Fruit fly (Drosophila melanogaster) whole organism, embryonic: ENCODE results near the gene Vm34Ca.

Experiments used
- Bdp1 ChIP-seq: fragments of 200-800 bp; sonication (Bioruptor generic); optimal IDR thresholded peaks from 3 replicates; lab custom pipeline; 2016; ENCODE audit warnings: missing biosample characterization, missing genetic modification characterization
- Bteb2 ChIP-seq: fragments of 200-800 bp; sonication (Bioruptor generic); optimal IDR thresholded peaks from 2 replicates; lab custom pipeline; 2016; ENCODE audit warnings: missing biosample characterization, missing genetic modification characterization
- CG10267 ChIP-seq: fragments of 200-800 bp; sonication (Bioruptor generic); optimal IDR thresholded peaks from 2 replicates; lab custom pipeline; 2018; ENCODE audit warnings: missing biosample characterization, mild to moderate bottlenecking, missing genetic modification characterization, moderate library complexity
- CG10431 ChIP-seq: fragments of 200-800 bp; sonication (Bioruptor generic); optimal IDR thresholded peaks from 3 replicates; lab custom pipeline; 2018; ENCODE audit warnings: missing biosample characterization, mild to moderate bottlenecking, missing genetic modification characterization
- CG11695 ChIP-seq: fragments of 200-800 bp; sonication (Bioruptor generic); IDR thresholded peaks from 3 replicates; pipeline ENCODE4 v1.3.6; 2022; ENCODE audit warnings: missing biosample characterization, missing genetic modification characterization
- CG12155 ChIP-seq: fragments of 200-800 bp; sonication (Bioruptor generic); optimal IDR thresholded peaks from 3 replicates; lab custom pipeline; 2016; ENCODE audit warnings: missing biosample characterization, missing genetic modification characterization
- CG13624 ChIP-seq: fragments of 200-800 bp; sonication (Bioruptor generic); optimal IDR thresholded peaks from 2 replicates; lab custom pipeline; 2016; ENCODE audit warnings: missing biosample characterization, missing genetic modification characterization
- CG1832 ChIP-seq: fragments of 200-800 bp; sonication (Bioruptor generic); optimal IDR thresholded peaks from 2 replicates; lab custom pipeline; 2017; ENCODE audit warnings: missing biosample characterization, mild to moderate bottlenecking, missing genetic modification characterization, inconsistent platforms
- CG2875 ChIP-seq: fragments of 200-800 bp; sonication (Bioruptor generic); optimal IDR thresholded peaks from 2 replicates; lab custom pipeline; 2017; ENCODE audit warnings: missing biosample characterization, mild to moderate bottlenecking, missing genetic modification characterization, missing genetic modification reagents
- CG30403 ChIP-seq: fragments of 200-800 bp; sonication (Bioruptor generic); optimal IDR thresholded peaks from 3 replicates; lab custom pipeline; 2016; ENCODE audit warnings: missing biosample characterization, missing genetic modification characterization
- CG30431 ChIP-seq: fragments of 200-800 bp; sonication (Bioruptor generic); optimal IDR thresholded peaks from 2 replicates; lab custom pipeline; 2017; ENCODE audit warnings: missing biosample characterization, missing genetic modification characterization
- CG32532 ChIP-seq: fragments of 200-800 bp; sonication (Bioruptor generic); IDR thresholded peaks from 2 replicates; pipeline ENCODE4 v1.3.6; 2022; ENCODE audit warnings: missing biosample characterization, missing genetic modification characterization
- CG33213 ChIP-seq: fragments of 200-800 bp; sonication (Bioruptor generic); optimal IDR thresholded peaks from 3 replicates; lab custom pipeline; 2016; ENCODE audit warnings: missing biosample characterization, missing genetic modification characterization
- CG34376 ChIP-seq: fragments of 200-800 bp; sonication (Bioruptor generic); optimal IDR thresholded peaks from 2 replicates; lab custom pipeline; 2018; ENCODE audit warnings: missing biosample characterization, mild to moderate bottlenecking, missing genetic modification characterization
- CG4424 ChIP-seq: fragments of 200-800 bp; sonication (Bioruptor generic); optimal IDR thresholded peaks from 3 replicates; lab custom pipeline; 2016; ENCODE audit warnings: missing biosample characterization, missing genetic modification characterization
- CG4617 ChIP-seq: fragments of 200-800 bp; sonication (Bioruptor generic); optimal IDR thresholded peaks from 3 replicates; lab custom pipeline; 2016; ENCODE audit warnings: missing biosample characterization, missing genetic modification characterization, borderline replicate concordance
- CG6654 ChIP-seq: fragments of 200-800 bp; sonication (Bioruptor generic); optimal IDR thresholded peaks from 2 replicates; lab custom pipeline; 2017; ENCODE audit warnings: missing biosample characterization, mild to moderate bottlenecking, missing genetic modification characterization
- CG8388 ChIP-seq: fragments of 200-800 bp; sonication (Bioruptor generic); optimal IDR thresholded peaks from 2 replicates; lab custom pipeline; 2019; ENCODE audit warnings: missing biosample characterization, mild to moderate bottlenecking, missing genetic modification characterization, moderate library complexity
- CG8478 ChIP-seq: fragments of >200 bp; optimal IDR thresholded peaks from 2 replicates; lab custom pipeline; 2018
- CoRest ChIP-seq: fragments of 200-800 bp; sonication (Bioruptor generic); optimal IDR thresholded peaks from 3 replicates; lab custom pipeline; 2018; ENCODE audit warnings: missing biosample characterization, mild to moderate bottlenecking, missing genetic modification characterization, moderate library complexity
- HHEX ChIP-seq: fragments of 200-800 bp; sonication (Bioruptor generic); optimal IDR thresholded peaks from 3 replicates; lab custom pipeline; 2017; ENCODE audit warnings: missing biosample characterization, mild to moderate bottlenecking, missing genetic modification characterization, missing genetic modification reagents
- Hey ChIP-seq: fragments of 200-800 bp; sonication (Bioruptor generic); optimal IDR thresholded peaks from 3 replicates; lab custom pipeline; 2018; ENCODE audit warnings: missing biosample characterization, mild to moderate bottlenecking, missing genetic modification characterization
- HmgD ChIP-seq: fragments of 200-800 bp; sonication (Bioruptor generic); optimal IDR thresholded peaks from 3 replicates; lab custom pipeline; 2016; ENCODE audit warnings: missing biosample characterization, missing genetic modification characterization
- Meics ChIP-seq: fragments of 200-800 bp; sonication (Bioruptor generic); optimal IDR thresholded peaks from 2 replicates; lab custom pipeline; 2017; ENCODE audit warnings: missing biosample characterization, mild to moderate bottlenecking, missing genetic modification characterization
- Nf-YC ChIP-seq: fragments of 200-800 bp; optimal IDR thresholded peaks from 3 replicates; lab custom pipeline; 2019; ENCODE audit warnings: missing biosample characterization, mild to moderate bottlenecking, missing genetic modification characterization, moderate library complexity
- Oaz ChIP-seq: fragments of 200-800 bp; sonication (Bioruptor generic); IDR thresholded peaks from 2 replicates; pipeline ENCODE4 v1.3.6; 2022; ENCODE audit warnings: missing biosample characterization, missing genetic modification characterization
- Sox102F ChIP-seq: fragments of 200-800 bp; sonication (Bioruptor generic); optimal IDR thresholded peaks from 2 replicates; lab custom pipeline; 2018; ENCODE audit warnings: missing biosample characterization, mild to moderate bottlenecking, missing genetic modification characterization, moderate library complexity
- YL-1 ChIP-seq: fragments of 200-800 bp; sonication (Bioruptor generic); optimal IDR thresholded peaks from 3 replicates; lab custom pipeline; 2017; ENCODE audit warnings: missing biosample characterization, mild to moderate bottlenecking, missing genetic modification characterization
- abd-A ChIP-seq: fragments of 200-800 bp; sonication (Bioruptor generic); optimal IDR thresholded peaks from 3 replicates; lab custom pipeline; 2019; ENCODE audit warnings: missing biosample characterization, mild to moderate bottlenecking, missing genetic modification characterization, moderate library complexity
- amos ChIP-seq: fragments of 200-800 bp; sonication (Bioruptor generic); IDR thresholded peaks from 2 replicates; pipeline ENCODE4 v1.3.6; 2022; ENCODE audit warnings: missing biosample characterization, missing genetic modification characterization; ENCODE audit not compliant: partially characterized antibody
- az2 ChIP-seq: fragments of 200-800 bp; sonication (Bioruptor generic); optimal IDR thresholded peaks from 3 replicates; lab custom pipeline; 2016; ENCODE audit warnings: missing biosample characterization, missing genetic modification characterization
- bbx ChIP-seq: fragments of 200-800 bp; sonication (Bioruptor generic); IDR thresholded peaks from 2 replicates; pipeline ENCODE4 v1.3.6; 2022; ENCODE audit warnings: missing biosample characterization, missing genetic modification characterization; ENCODE audit not compliant: partially characterized antibody
- br ChIP-seq: fragments of >200 bp; optimal IDR thresholded peaks from 2 replicates; lab custom pipeline; 2017
- btn ChIP-seq: fragments of 200-800 bp; sonication (Bioruptor generic); optimal IDR thresholded peaks from 2 replicates; lab custom pipeline; 2016; ENCODE audit warnings: missing biosample characterization, missing genetic modification characterization
- cas ChIP-seq: fragments of 200-800 bp; sonication (Bioruptor generic); IDR thresholded peaks from 2 replicates; pipeline ENCODE4 v1.3.6; 2022; ENCODE audit warnings: missing biosample characterization, missing genetic modification characterization
- cato ChIP-seq: fragments of 200-800 bp; sonication (Bioruptor generic); optimal IDR thresholded peaks from 2 replicates; lab custom pipeline; 2016; ENCODE audit warnings: missing biosample characterization, missing genetic modification characterization, borderline replicate concordance
- chn ChIP-seq: fragments of 200-800 bp; sonication (Bioruptor generic); optimal IDR thresholded peaks from 2 replicates; lab custom pipeline; 2016; ENCODE audit warnings: missing biosample characterization, missing genetic modification characterization
- crc ChIP-seq: fragments of 200-800 bp; sonication (Bioruptor generic); optimal IDR thresholded peaks from 2 replicates; lab custom pipeline; 2016; ENCODE audit warnings: missing biosample characterization, missing genetic modification characterization
- dimm ChIP-seq: fragments of 200-800 bp; sonication (Bioruptor generic); IDR thresholded peaks from 2 replicates; pipeline ENCODE4 v1.3.6; 2022; ENCODE audit warnings: missing biosample characterization, missing genetic modification characterization
- disco-r ChIP-seq: fragments of 200-800 bp; sonication (Bioruptor generic); optimal IDR thresholded peaks from 2 replicates; lab custom pipeline; 2016; ENCODE audit warnings: missing biosample characterization, missing genetic modification characterization
- dysf ChIP-seq: fragments of 200-800 bp; sonication (Bioruptor generic); IDR thresholded peaks from 3 replicates; pipeline ENCODE4 v1.3.6; 2022; ENCODE audit warnings: missing biosample characterization, missing genetic modification characterization
- eyg ChIP-seq: fragments of 200-800 bp; sonication (Bioruptor generic); optimal IDR thresholded peaks from 3 replicates; lab custom pipeline; 2016; ENCODE audit warnings: missing biosample characterization, missing genetic modification characterization
- gce ChIP-seq: fragments of 200-800 bp; sonication (Bioruptor generic); IDR thresholded peaks from 3 replicates; pipeline ENCODE4 v1.3.6; 2022; ENCODE audit warnings: missing biosample characterization, missing genetic modification characterization
- gsb-n ChIP-seq: fragments of 200-800 bp; sonication (Bioruptor generic); optimal IDR thresholded peaks from 3 replicates; lab custom pipeline; 2018; ENCODE audit warnings: missing biosample characterization, mild to moderate bottlenecking, missing genetic modification characterization
- jumu ChIP-seq: fragments of 200-800 bp; sonication (Bioruptor generic); optimal IDR thresholded peaks from 3 replicates; lab custom pipeline; 2016; ENCODE audit warnings: missing biosample characterization, missing genetic modification characterization
- kni ChIP-seq: fragments of 200-800 bp; sonication (Bioruptor generic); optimal IDR thresholded peaks from 3 replicates; lab custom pipeline; 2017; ENCODE audit warnings: mild to moderate bottlenecking, missing biosample characterization, missing genetic modification reagents, missing genetic modification characterization
- onecut ChIP-seq: fragments of 200-800 bp; sonication (Bioruptor generic); IDR thresholded peaks from 2 replicates; pipeline ENCODE4 v1.3.6; 2022; ENCODE audit warnings: missing biosample characterization, missing genetic modification characterization
- pan ChIP-seq, 4 experiments: fragments of >200 bp in 3 of 4; fragments of 200-800 bp in 1 of 4; sonication (Bioruptor generic) in 1 of 4; optimal IDR thresholded peaks in 3 of 4; IDR thresholded peaks in 1 of 4; 2 replicates each; pipeline versions ENCODE4 v1.3.6 to Lab custom; 2017 to 2022; ENCODE audit warnings: missing biosample characterization in 2 of 4, missing genetic modification characterization in 2 of 4, mixed read lengths in 1 of 4
- sens ChIP-seq: fragments of 200-800 bp; sonication (Bioruptor generic); peaks from one replicate; lab custom pipeline; 2016; ENCODE audit warnings: missing biosample characterization, missing genetic modification characterization
- sr ChIP-seq: fragments of 200-800 bp; sonication (Bioruptor generic); IDR thresholded peaks from 3 replicates; pipeline ENCODE4 v1.3.6; 2022; ENCODE audit warnings: missing biosample characterization, missing genetic modification characterization
- vvl ChIP-seq: fragments of 200-800 bp; sonication (Bioruptor generic); IDR thresholded peaks from 2 replicates; pipeline ENCODE4 v1.3.6; 2022; ENCODE audit warnings: missing biosample characterization, missing genetic modification characterization

The Vm34Ca gene

dm6 chr2L:13366109-13366747 is 45.2 kb downstream of the Vm34Ca start, which contains the start of the genes Nnp-1 and Grx3 (continued):
- TF ChIP-seq jumu (GFP tag; lab: Kevin White, UChicago) (no peak), CG34376 (GFP tag; lab: Kevin White, UChicago) (no peak), Hey (tag; lab: Kevin White, UChicago) (no peak), sr (GFP tag; lab: Robert Waterston, UW) (no peak), bbx (GFP tag; lab: Robert Waterston, UW) (no peak), sens (no peak), Bdp1 (GFP tag; lab: Kevin White, UChicago) (peak; percentile 52), Meics (GFP tag; lab: Kevin White, UChicago) (no peak), onecut (GFP tag; lab: Robert Waterston, UW) (no peak), CG32532 (GFP tag; lab: Robert Waterston, UW) (peak; percentile 56; the same call in 1 of the 2 replicates), az2 (GFP tag; lab: Kevin White, UChicago) (peak; percentile 21), CG13624 (GFP tag; lab: Kevin White, UChicago) (no peak), crc (GFP tag; lab: Kevin White, UChicago) (no peak), CG4424 (GFP tag; lab: Kevin White, UChicago) (peak; percentile 59), gsb-n (tag; lab: Kevin White, UChicago) (no peak), HmgD (GFP tag; lab: Kevin White, UChicago) (no peak), eyg (no peak), Nf-YC (tag; lab: Kevin White, UChicago) (no peak), btn (GFP tag; lab: Kevin White, UChicago) (no peak), Oaz (GFP tag; lab: Robert Waterston, UW) (no peak), CG6654 (GFP tag; lab: Kevin White, UChicago) (no peak), CG8388 (no peak), gce (GFP tag; lab: Robert Waterston, UW) (no peak), CG10267 (peak; percentile 72), CG2875 (GFP tag; lab: Kevin White, UChicago) (no peak), CG30403 (GFP tag; lab: Kevin White, UChicago) (peak; percentile 57), abd-A (tag; lab: Kevin White, UChicago) (no peak), pan (optimal IDR thresholded peaks at IDR 0.05; lab: Kevin White, UChicago) (no peak), pan (GFP tag; optimal IDR thresholded peaks at IDR 0.05 in 1 of 2, IDR thresholded peaks at IDR 0.05 in 1 of 2) (no peak), CG30431 (no peak), HHEX (no peak), Sox102F (no peak), cas (GFP tag; lab: Robert Waterston, UW) (no peak), dimm (GFP tag; lab: Robert Waterston, UW) (no peak), YL-1 (GFP tag; lab: Kevin White, UChicago) (peak; percentile 78), CG12155 (GFP tag; lab: Kevin White, UChicago) (peak; percentile 61), CG8478 (no peak), chn (no peak), CG10431 (GFP tag; lab: Kevin White, UChicago) (no peak), CG33213 (GFP tag; lab: Kevin White, UChicago) (no peak), amos (GFP tag; lab: Robert Waterston, UW) (no peak), CG11695 (no peak), dysf (GFP tag; lab: Robert Waterston, UW) (peak; percentile 46; the same call in 1 of the 3 replicates), CG1832 (GFP tag; lab: Kevin White, UChicago) (no peak), CG4617 (GFP tag; lab: Kevin White, UChicago) (peak; percentile 62), CoRest (tag; lab: Kevin White, UChicago) (peak; percentile 79), disco-r (GFP tag; lab: Kevin White, UChicago) (no peak), Bteb2 (GFP tag; lab: Kevin White, UChicago) (no peak), cato (no peak), br (lab: Kevin White, UChicago) (no peak), vvl (GFP tag; lab: Robert Waterston, UW) (no peak), kni (GFP tag; lab: Kevin White, UChicago) (no peak)
